Fruit fly (Drosophila melanogaster) whole organism, embryonic: ENCODE measurements around the gene CG6654.
A peak's percentile ranks its signal among the peaks of the same experiment; 100 is the strongest.

Source experiments
- B-H1 ChIP-seq: fragments of 200-800 bp; sonication (Bioruptor generic); IDR thresholded peaks from 3 replicates; pipeline ENCODE4 v1.3.6; 2022; ENCODE audit warnings: missing biosample characterization, missing genetic modification characterization
- BEAF-32 ChIP-seq: fragments of 200-800 bp; sonication (Bioruptor generic); optimal IDR thresholded peaks from 3 replicates; lab custom pipeline; 2017; ENCODE audit warnings: missing biosample characterization, missing genetic modification characterization, mild to moderate bottlenecking, moderate library complexity, missing genetic modification reagents
- CG10147 ChIP-seq: fragments of 200-800 bp; sonication (Bioruptor generic); optimal IDR thresholded peaks from 2 replicates; lab custom pipeline; 2019; ENCODE audit warnings: missing biosample characterization, mild to moderate bottlenecking, missing genetic modification characterization, moderate library complexity
- CG11093 ChIP-seq: fragments of 200-800 bp; sonication (Bioruptor generic); IDR thresholded peaks from 3 replicates; pipeline ENCODE4 v1.3.6; 2022; ENCODE audit warnings: missing biosample characterization, missing genetic modification characterization
- CG11247 ChIP-seq: fragments of 200-800 bp; sonication (Bioruptor generic); IDR thresholded peaks from 2 replicates; pipeline ENCODE4 v1.3.6; 2022; ENCODE audit warnings: missing biosample characterization, missing genetic modification characterization
- CG13894 ChIP-seq: fragments of 200-800 bp; sonication (Bioruptor generic); optimal IDR thresholded peaks from 3 replicates; lab custom pipeline; 2018; ENCODE audit warnings: missing biosample characterization, mild to moderate bottlenecking, missing genetic modification characterization, moderate library complexity
- CG1529 ChIP-seq: fragments of 200-800 bp; sonication (Bioruptor generic); optimal IDR thresholded peaks from 3 replicates; lab custom pipeline; 2018; ENCODE audit warnings: missing biosample characterization, missing genetic modification characterization
- CG1602 ChIP-seq: fragments of 200-800 bp; sonication (Bioruptor generic); optimal IDR thresholded peaks from 3 replicates; lab custom pipeline; 2016; ENCODE audit warnings: missing biosample characterization, missing genetic modification characterization
- CG16815 ChIP-seq: fragments of 200-800 bp; sonication (Bioruptor generic); optimal IDR thresholded peaks from 3 replicates; lab custom pipeline; 2017; ENCODE audit warnings: missing biosample characterization, mild to moderate bottlenecking, missing genetic modification characterization
- CG17612 ChIP-seq: fragments of 200-800 bp; sonication (Bioruptor generic); IDR thresholded peaks from 2 replicates; pipeline ENCODE4 v1.3.6; 2022; ENCODE audit warnings: missing biosample characterization, missing genetic modification characterization
- CG17802 ChIP-seq: fragments of 200-800 bp; sonication (Bioruptor generic); optimal IDR thresholded peaks from 2 replicates; lab custom pipeline; 2018; ENCODE audit warnings: missing biosample characterization, mild to moderate bottlenecking, missing genetic modification characterization, moderate library complexity
- CG17829 ChIP-seq: fragments of 200-800 bp; optimal IDR thresholded peaks from 2 replicates; lab custom pipeline; 2019; ENCODE audit warnings: missing biosample characterization, mild to moderate bottlenecking, missing genetic modification characterization, moderate library complexity
- CG18619 ChIP-seq: fragments of 200-800 bp; sonication (Bioruptor generic); optimal IDR thresholded peaks from 3 replicates; lab custom pipeline; 2017; ENCODE audit warnings: missing biosample characterization, mild to moderate bottlenecking, missing genetic modification characterization
- CG18764 ChIP-seq: fragments of 200-800 bp; sonication (Bioruptor generic); optimal IDR thresholded peaks from 3 replicates; lab custom pipeline; 2016; ENCODE audit warnings: missing biosample characterization, missing genetic modification characterization
- CG2889 ChIP-seq: fragments of 200-800 bp; sonication (Bioruptor generic); IDR thresholded peaks from 3 replicates; pipeline ENCODE4 v1.3.6; 2022; ENCODE audit warnings: missing biosample characterization, missing genetic modification characterization
- CG7271 ChIP-seq: fragments of 200-800 bp; sonication (Bioruptor generic); optimal IDR thresholded peaks from 2 replicates; lab custom pipeline; 2018; ENCODE audit warnings: missing biosample characterization, mild to moderate bottlenecking, missing genetic modification characterization, moderate library complexity
- CG9817 ChIP-seq: fragments of 200-800 bp; sonication (Bioruptor generic); optimal IDR thresholded peaks from 2 replicates; lab custom pipeline; 2018; ENCODE audit warnings: missing biosample characterization, mild to moderate bottlenecking, missing genetic modification characterization, moderate library complexity
- D19B ChIP-seq: fragments of 200-800 bp; sonication (Bioruptor generic); optimal IDR thresholded peaks from 2 replicates; lab custom pipeline; 2017; ENCODE audit warnings: missing biosample characterization, mild to moderate bottlenecking, missing genetic modification characterization
- Dek ChIP-seq: fragments of 200-800 bp; sonication (Bioruptor generic); optimal IDR thresholded peaks from 3 replicates; lab custom pipeline; 2019; ENCODE audit warnings: missing biosample characterization, mild to moderate bottlenecking, missing genetic modification characterization, moderate library complexity
- Doc2 ChIP-seq: fragments of 200-800 bp; sonication (Bioruptor generic); IDR thresholded peaks from 2 replicates; pipeline ENCODE4 v1.3.6; 2022; ENCODE audit warnings: missing biosample characterization, missing genetic modification characterization
- Ets65A ChIP-seq: fragments of 200-800 bp; sonication (Bioruptor generic); peaks from one replicate; lab custom pipeline; 2016; ENCODE audit warnings: missing biosample characterization, missing genetic modification characterization
- GATAe ChIP-seq: fragments of 200-800 bp; sonication (Bioruptor generic); conservative IDR thresholded peaks from 2 replicates; pipeline ENCODE4 v1.3.6; 2022; ENCODE audit warnings: missing biosample characterization, missing genetic modification characterization
- Gug ChIP-seq: fragments of 200-800 bp; sonication (Bioruptor generic); IDR thresholded peaks from 4 replicates; pipeline ENCODE4 v1.3.6; 2022; ENCODE audit warnings: missing biosample characterization, missing genetic modification characterization
- HLH3B ChIP-seq: fragments of 200-800 bp; sonication (Bioruptor generic); IDR thresholded peaks from 2 replicates; pipeline ENCODE4 v1.3.6; 2022; ENCODE audit warnings: missing biosample characterization, missing genetic modification characterization
- Med ChIP-seq: fragments of 200-800 bp; sonication (Bioruptor generic); peaks from one replicate; lab custom pipeline; 2016; ENCODE audit warnings: missing biosample characterization, missing genetic modification characterization, mild to moderate bottlenecking, inconsistent platforms, moderate library complexity
- NC2β ChIP-seq: fragments of 200-800 bp; sonication (Bioruptor generic); optimal IDR thresholded peaks from 2 replicates; lab custom pipeline; 2016; ENCODE audit warnings: missing biosample characterization, missing genetic modification characterization
- Sry-β ChIP-seq: fragments of 200-800 bp; sonication (Bioruptor generic); optimal IDR thresholded peaks from 2 replicates; lab custom pipeline; 2018; ENCODE audit warnings: missing biosample characterization, mild to moderate bottlenecking, missing genetic modification characterization, moderate library complexity
- Taf1 ChIP-seq: fragments of 200-800 bp; sonication (Bioruptor generic); IDR thresholded peaks from 2 replicates; pipeline ENCODE4 v1.3.6; 2022; ENCODE audit warnings: missing biosample characterization, missing genetic modification characterization
- Xrp1 ChIP-seq: fragments of 200-800 bp; sonication (Bioruptor generic); IDR thresholded peaks from 2 replicates; pipeline ENCODE4 v1.3.6; 2022; ENCODE audit warnings: missing biosample characterization, missing genetic modification characterization
- bab2 ChIP-seq: fragments of 200-800 bp; sonication (Bioruptor generic); optimal IDR thresholded peaks from 2 replicates; lab custom pipeline; 2016; ENCODE audit warnings: missing biosample characterization, missing genetic modification characterization
- bigmax ChIP-seq: fragments of 200-800 bp; sonication (Bioruptor generic); optimal IDR thresholded peaks from 2 replicates; lab custom pipeline; 2018; ENCODE audit warnings: missing biosample characterization, mild to moderate bottlenecking, missing genetic modification characterization
- btn ChIP-seq: fragments of 200-800 bp; sonication (Bioruptor generic); optimal IDR thresholded peaks from 2 replicates; lab custom pipeline; 2016; ENCODE audit warnings: missing biosample characterization, missing genetic modification characterization
- cas ChIP-seq: fragments of 200-800 bp; sonication (Bioruptor generic); IDR thresholded peaks from 2 replicates; pipeline ENCODE4 v1.3.6; 2022; ENCODE audit warnings: missing biosample characterization, missing genetic modification characterization
- danr ChIP-seq: fragments of 200-800 bp; sonication (Bioruptor generic); IDR thresholded peaks from 2 replicates; pipeline ENCODE4 v1.3.6; 2022; ENCODE audit warnings: missing biosample characterization, missing genetic modification characterization
- en ChIP-seq: fragments of 200-800 bp; sonication (Bioruptor generic); optimal IDR thresholded peaks from 2 replicates; lab custom pipeline; 2016; ENCODE audit warnings: missing biosample characterization, missing genetic modification characterization
- ewg ChIP-seq: fragments of 200-800 bp; sonication (Bioruptor generic); optimal IDR thresholded peaks from 3 replicates; lab custom pipeline; 2017; ENCODE audit warnings: mild to moderate bottlenecking, missing biosample characterization, missing genetic modification reagents, missing genetic modification characterization
- gro ChIP-seq: fragments of 200-800 bp; sonication (Bioruptor generic); optimal IDR thresholded peaks from 2 replicates; lab custom pipeline; 2016; ENCODE audit warnings: missing biosample characterization, missing genetic modification characterization
- ken ChIP-seq: fragments of 200-800 bp; sonication (Bioruptor generic); IDR thresholded peaks from 3 replicates; pipeline ENCODE4 v1.3.6; 2022; ENCODE audit warnings: missing biosample characterization, missing genetic modification characterization
- lola ChIP-seq, 3 experiments: fragments of >200 bp in 2 of 3; fragments of 200-800 bp in 1 of 3; sonication (Bioruptor generic) in 1 of 3; optimal IDR thresholded peaks; 2 replicates each; lab custom pipeline; 2017 to 2019; ENCODE audit warnings: missing biosample characterization in 3 of 3, missing genetic modification characterization in 3 of 3, mild to moderate bottlenecking in 1 of 3, moderate library complexity in 1 of 3
- lov ChIP-seq, 2 experiments: fragments of 200-800 bp in 1 of 2; fragments of >200 bp in 1 of 2; sonication (Bioruptor generic) in 1 of 2; IDR thresholded peaks in 1 of 2; optimal IDR thresholded peaks in 1 of 2; 2 replicates in 1 of 2; 3 replicates in 1 of 2; pipeline versions ENCODE4 v1.3.6 to Lab custom; 2017 to 2022; ENCODE audit warnings: missing biosample characterization in 1 of 2, missing genetic modification characterization in 1 of 2
- mirr ChIP-seq: fragments of 200-800 bp; sonication (Bioruptor generic); optimal IDR thresholded peaks from 3 replicates; lab custom pipeline; 2018; ENCODE audit warnings: missing biosample characterization, mild to moderate bottlenecking, missing genetic modification characterization
- nom ChIP-seq: fragments of 200-800 bp; sonication (Bioruptor generic); optimal IDR thresholded peaks from 2 replicates; lab custom pipeline; 2017; ENCODE audit warnings: missing biosample characterization, missing genetic modification characterization, mild to moderate bottlenecking, moderate library complexity, missing genetic modification reagents
- repo ChIP-seq: fragments of 200-800 bp; sonication (Bioruptor generic); optimal IDR thresholded peaks from 2 replicates; lab custom pipeline; 2016; ENCODE audit warnings: missing biosample characterization, missing genetic modification characterization
- slbo ChIP-seq: fragments of 200-800 bp; sonication (Bioruptor generic); IDR thresholded peaks from 2 replicates; pipeline ENCODE4 v1.3.6; 2022; ENCODE audit warnings: missing biosample characterization, missing genetic modification characterization
- so ChIP-seq: fragments of 200-800 bp; sonication (Bioruptor generic); IDR thresholded peaks from 3 replicates; pipeline ENCODE4 v1.3.6; 2022; ENCODE audit warnings: missing biosample characterization, missing genetic modification characterization
- stc ChIP-seq: fragments of 200-800 bp; sonication (Bioruptor generic); IDR thresholded peaks from 2 replicates; pipeline ENCODE4 v1.3.6; 2022; ENCODE audit warnings: missing biosample characterization, missing genetic modification characterization
- tgo ChIP-seq: fragments of 200-800 bp; sonication (Bioruptor generic); IDR thresholded peaks from 3 replicates; pipeline ENCODE4 v1.3.6; 2022; ENCODE audit warnings: missing biosample characterization, missing genetic modification characterization
- wdn ChIP-seq: fragments of 200-800 bp; sonication (Bioruptor generic); IDR thresholded peaks from 2 replicates; pipeline ENCODE4 v1.3.6; 2022; ENCODE audit warnings: missing biosample characterization, missing genetic modification characterization
- zfh1 ChIP-seq: fragments of 200-800 bp; sonication (Bioruptor generic); IDR thresholded peaks from 3 replicates; pipeline ENCODE4 v1.3.6; 2022; ENCODE audit warnings: missing biosample characterization, missing genetic modification characterization

The CG6654 gene

dm6 chr3R:15218824-15219576 is 5.5 kb upstream of the CG6654 start, which contains the start of the genes SIDL and CG12241 (continued):
- TF ChIP-seq Xrp1 (GFP tag; lab: Robert Waterston, UW), result peak; percentile 89
- peak; percentile 71 for TF ChIP-seq CG9817 (tag; lab: Kevin White, UChicago)
- peak; percentile 39 for TF ChIP-seq CG18619 (GFP tag; lab: Kevin White, UChicago)
- peak; percentile 93 for TF ChIP-seq B-H1
- TF ChIP-seq Taf1, result peak; percentile 93
- TF ChIP-seq HLH3B (GFP tag; lab: Robert Waterston, UW), result peak; percentile 92
- peak; percentile 87 for TF ChIP-seq CG17612 (GFP tag; lab: Robert Waterston, UW)
- peak; percentile 45 for TF ChIP-seq CG1602 (GFP tag; lab: Kevin White, UChicago)
- peak; percentile 59 for TF ChIP-seq BEAF-32 (GFP tag; lab: Kevin White, UChicago)
- peak in 1 of 3 experiments; percentile 45 for TF ChIP-seq lola (GFP tag; optimal IDR thresholded peaks at IDR 0.05; lab: Kevin White, UChicago)
- TF ChIP-seq CG10147 (GFP tag; lab: Kevin White, UChicago), result peak; percentile 73
- TF ChIP-seq mirr (GFP tag; lab: Kevin White, UChicago), result peak; percentile 9
- TF ChIP-seq CG16815 (GFP tag; lab: Kevin White, UChicago), result peak; percentile 25
- TF ChIP-seq CG17802 (tag; lab: Kevin White, UChicago), result peak; percentile 42
- TF ChIP-seq repo (GFP tag; lab: Kevin White, UChicago), result peak; percentile 46
- TF ChIP-seq bigmax (GFP tag; lab: Kevin White, UChicago), result peak; percentile 36
- peak; percentile 90 for TF ChIP-seq D19B (GFP tag; lab: Kevin White, UChicago)
- TF ChIP-seq zfh1 (GFP tag; lab: Robert Waterston, UW), result peak; percentile 94
- no peak for TF ChIP-seq ewg
- TF ChIP-seq lov (optimal IDR thresholded peaks at IDR 0.05; lab: Kevin White, UChicago), result no peak
- TF ChIP-seq lov (GFP tag; IDR thresholded peaks at IDR 0.05; lab: Robert Waterston, UW), result peak; percentile 88
- TF ChIP-seq NC2β (GFP tag; lab: Kevin White, UChicago), result peak; percentile 57
- peak; percentile 79 for TF ChIP-seq Dek (tag; lab: Kevin White, UChicago)
- TF ChIP-seq cas, result peak; percentile 82
- peak; percentile 96 for TF ChIP-seq tgo (GFP tag; lab: Robert Waterston, UW)
- peak; percentile 75 for TF ChIP-seq nom
- no peak for TF ChIP-seq CG13894
- TF ChIP-seq en (GFP tag; lab: Kevin White, UChicago), result no peak
- peak; percentile 86 for TF ChIP-seq CG17829 (tag; lab: Kevin White, UChicago)
- peak; percentile 97 for TF ChIP-seq Med (GFP tag; lab: Kevin White, UChicago)
- peak; percentile 70 for TF ChIP-seq wdn (GFP tag; lab: Robert Waterston, UW)
- TF ChIP-seq GATAe (GFP tag; lab: Robert Waterston, UW), result peak; percentile 84
- TF ChIP-seq Gug (GFP tag; lab: Robert Waterston, UW), result peak; percentile 93; the same call in 3 of the 4 replicates
- peak; percentile 67 for TF ChIP-seq slbo
- peak; percentile 91 for TF ChIP-seq CG11093 (GFP tag; lab: Robert Waterston, UW)
- TF ChIP-seq ken (GFP tag; lab: Robert Waterston, UW), result peak; percentile 61; the same call in 1 of the 3 replicates
- TF ChIP-seq stc (GFP tag; lab: Robert Waterston, UW), result peak; percentile 91
- TF ChIP-seq CG18764 (GFP tag; lab: Kevin White, UChicago), result peak; percentile 64
- no peak for TF ChIP-seq so (GFP tag; lab: Robert Waterston, UW)
- peak; percentile 87 for TF ChIP-seq danr (GFP tag; lab: Robert Waterston, UW)
- TF ChIP-seq CG1529, result no peak
- TF ChIP-seq CG11247 (GFP tag; lab: Robert Waterston, UW), result peak; percentile 92
- peak; percentile 37 for TF ChIP-seq btn
- peak; percentile 31 for TF ChIP-seq CG7271
- TF ChIP-seq CG2889 (GFP tag; lab: Robert Waterston, UW), result peak; percentile 48; the same call in 1 of the 3 replicates
- TF ChIP-seq Doc2 (GFP tag; lab: Robert Waterston, UW), result peak; percentile 75
- peak; percentile 98 for TF ChIP-seq Ets65A (GFP tag; lab: Kevin White, UChicago)
- no peak for TF ChIP-seq Sry-β (GFP tag; lab: Kevin White, UChicago)
- TF ChIP-seq bab2 (GFP tag; lab: Kevin White, UChicago), result peak; percentile 82
- peak; percentile 91 for TF ChIP-seq gro (GFP tag; lab: Kevin White, UChicago)
